Comparison of ENCODE assay signal across 1 fruit fly cellular context in the genomic region with DNA sequence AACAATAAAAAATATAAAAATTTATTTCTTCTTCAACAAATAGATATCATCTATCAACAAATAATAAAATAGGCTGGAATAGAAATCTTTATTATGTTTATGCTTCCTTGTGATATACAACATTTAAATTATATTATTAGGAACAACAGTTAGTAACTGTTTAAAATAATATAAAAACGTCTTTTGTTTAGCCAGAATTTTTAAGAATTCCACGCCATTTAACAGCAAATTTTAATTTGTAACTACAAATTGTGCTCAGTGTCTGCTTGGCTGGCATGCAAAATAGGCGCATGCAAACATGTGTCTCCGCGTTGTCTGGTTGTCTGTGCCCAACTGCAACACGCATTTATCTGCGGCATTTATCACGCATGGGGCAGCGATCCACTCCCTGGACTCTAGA.
TF ChIP-seq lines count a peak whose summit lies in the region.

No protein-coding gene starts in this region.

TF ChIP-seq in whole organism, prepupa, 60 proteins besides CTCF, POLR2A, EP300 and RAD21 (continued from another document):
- peak; percentile 84 for TF ChIP-seq CG3032 (tag; optimal IDR thresholded peaks at IDR 0.05; lab: Kevin White, UChicago)
- no peak for TF ChIP-seq CG7368 (GFP tag; optimal IDR thresholded peaks at IDR 0.05; lab: Kevin White, UChicago)
- peak; percentile 58 for TF ChIP-seq CG4318 (GFP tag; optimal IDR thresholded peaks at IDR 0.05; lab: Kevin White, UChicago)
- TF ChIP-seq Sox14 (GFP tag; optimal IDR thresholded peaks at IDR 0.05; lab: Kevin White, UChicago), result peak; percentile 18
- peak; percentile 58 for TF ChIP-seq Hr4 (GFP tag; optimal IDR thresholded peaks at IDR 0.05; lab: Kevin White, UChicago)
- peak; percentile 11 for TF ChIP-seq CG16779 (tag; optimal IDR thresholded peaks at IDR 0.05; lab: Kevin White, UChicago)
- TF ChIP-seq CG8119 (GFP tag; IDR thresholded peaks at IDR 0.05; lab: Robert Waterston, UW), result peak; percentile 78
- TF ChIP-seq Lpt (GFP tag; optimal IDR thresholded peaks at IDR 0.05; lab: Kevin White, UChicago), result peak; percentile 33
- no peak for TF ChIP-seq CG11902 (GFP tag; optimal IDR thresholded peaks at IDR 0.05; lab: Kevin White, UChicago)
- no peak for TF ChIP-seq CG11762 (GFP tag; optimal IDR thresholded peaks at IDR 0.05; lab: Kevin White, UChicago; ENCODE audit: insufficient read depth)
- TF ChIP-seq CG10669 (GFP tag; optimal IDR thresholded peaks at IDR 0.05; lab: Kevin White, UChicago), result peak; percentile 56
- TF ChIP-seq dsx (GFP tag; optimal IDR thresholded peaks at IDR 0.05; lab: Kevin White, UChicago; ENCODE audit: poor library complexity, severe bottlenecking), result peak; percentile 67
- 0 out of 2 replicates have a peak, but pooled peaks have one; percentile 12 for TF ChIP-seq CG11294 (GFP tag; IDR thresholded peaks at IDR 0.05; lab: Robert Waterston, UW)
- no peak for TF ChIP-seq Eip93F (GFP tag; optimal IDR thresholded peaks at IDR 0.05; lab: Kevin White, UChicago)
- no peak for TF ChIP-seq Sox102F (GFP tag; optimal IDR thresholded peaks at IDR 0.05; lab: Kevin White, UChicago)
- peak; percentile 80 for TF ChIP-seq CG32006 (GFP tag; optimal IDR thresholded peaks at IDR 0.05; lab: Kevin White, UChicago)
- no peak for TF ChIP-seq fkh (GFP tag; optimal IDR thresholded peaks at IDR 0.05; lab: Kevin White, UChicago)
- peak; percentile 88 for TF ChIP-seq Eip78C (GFP tag; lab: Kevin White, UChicago)
- peak in 1 of 2 experiments; percentile 76 for TF ChIP-seq salr (GFP tag; optimal IDR thresholded peaks at IDR 0.05; lab: Kevin White, UChicago)
- TF ChIP-seq esn (GFP tag; optimal IDR thresholded peaks at IDR 0.05; lab: Kevin White, UChicago), result no peak
- peak; percentile 68 for TF ChIP-seq spab (GFP tag; optimal IDR thresholded peaks at IDR 0.05; lab: Kevin White, UChicago)
- TF ChIP-seq Hr39 (GFP tag; optimal IDR thresholded peaks at IDR 0.05; lab: Kevin White, UChicago), result no peak
- TF ChIP-seq vri (GFP tag; optimal IDR thresholded peaks at IDR 0.05; lab: Kevin White, UChicago), result no peak
